Worm (Caenorhabditis elegans) whole organism, mixed stage, embryonic: Measurements from ENCODE around the gene cpin-1.

Experiments used
- blmp-1 ChIP-seq: fragments of 150-350 bp; optimal IDR thresholded peaks from 2 replicates; lab custom pipeline; 2014; ENCODE audit warnings: missing biosample characterization, missing genetic modification characterization
- elt-3 ChIP-seq: fragments of 150-350 bp; optimal IDR thresholded peaks from 2 replicates; lab custom pipeline; 2014; ENCODE audit warnings: missing biosample characterization, missing genetic modification characterization
- lin-13 ChIP-seq: fragments of 150-350 bp; optimal IDR thresholded peaks from 2 replicates; lab custom pipeline; 2014; ENCODE audit warnings: missing biosample characterization, missing genetic modification characterization
- nhr-237 ChIP-seq: fragments of 150-350 bp; optimal IDR thresholded peaks from 2 replicates; lab custom pipeline; 2014; ENCODE audit warnings: missing biosample characterization, missing genetic modification characterization
- snpc-4 ChIP-seq: fragments of 150-350 bp; optimal IDR thresholded peaks from 2 replicates; lab custom pipeline; 2014; ENCODE audit warnings: missing biosample characterization, missing genetic modification characterization
- unc-39 ChIP-seq: fragments of 150-350 bp; optimal IDR thresholded peaks from 2 replicates; lab custom pipeline; 2014; ENCODE audit warnings: missing biosample characterization, missing genetic modification characterization

ce11 chrIV:9441391-9441790 is 9.1 kb upstream of the cpin-1 start:
- TF ChIP-seq blmp-1 (tag; lab: Kevin White, UChicago): no peak
- TF ChIP-seq elt-3 (tag; lab: Kevin White, UChicago): no peak
- TF ChIP-seq nhr-237 (tag; lab: Kevin White, UChicago): no peak
- no peak for TF ChIP-seq unc-39 (tag; lab: Kevin White, UChicago)
- TF ChIP-seq snpc-4 (tag; lab: Kevin White, UChicago): no peak
- no peak for TF ChIP-seq lin-13
